Fruit fly (Drosophila melanogaster) whole organism, embryonic: ENCODE data around the gene SamDC.

Experiments used
- Ada2b ChIP-seq: fragments of 200-800 bp; sonication (Bioruptor generic); IDR thresholded peaks from 2 replicates; pipeline ENCODE4 v1.3.6; 2022; ENCODE audit warnings: missing biosample characterization, missing genetic modification characterization
- BtbVII ChIP-seq: fragments of 200-800 bp; sonication (Bioruptor generic); optimal IDR thresholded peaks from 3 replicates; lab custom pipeline; 2017; ENCODE audit warnings: missing biosample characterization, mild to moderate bottlenecking, missing genetic modification characterization
- CG10209 ChIP-seq: fragments of 200-800 bp; sonication (Bioruptor generic); optimal IDR thresholded peaks from 3 replicates; lab custom pipeline; 2017; ENCODE audit warnings: missing biosample characterization, mild to moderate bottlenecking, missing genetic modification characterization, missing genetic modification reagents
- CG10979 ChIP-seq: fragments of 200-800 bp; sonication (Bioruptor generic); optimal IDR thresholded peaks from 2 replicates; lab custom pipeline; 2018; ENCODE audit warnings: missing biosample characterization, mild to moderate bottlenecking, missing genetic modification characterization, moderate library complexity
- CG12299 ChIP-seq: fragments of 200-800 bp; sonication (Bioruptor generic); optimal IDR thresholded peaks from 2 replicates; lab custom pipeline; 2018; ENCODE audit warnings: missing biosample characterization, mild to moderate bottlenecking, missing genetic modification characterization
- CG13296 ChIP-seq: fragments of 200-800 bp; sonication (Bioruptor generic); optimal IDR thresholded peaks from 3 replicates; lab custom pipeline; 2018; ENCODE audit warnings: missing biosample characterization, mild to moderate bottlenecking, missing genetic modification characterization
- CG14441 ChIP-seq: fragments of 200-800 bp; sonication (Bioruptor generic); IDR thresholded peaks from 2 replicates; pipeline ENCODE4 v1.3.6; 2022; ENCODE audit warnings: missing biosample characterization, missing genetic modification characterization
- CG15269 ChIP-seq: fragments of 200-800 bp; sonication (Bioruptor generic); optimal IDR thresholded peaks from 2 replicates; lab custom pipeline; 2018; ENCODE audit warnings: missing biosample characterization, mild to moderate bottlenecking, missing genetic modification characterization, moderate library complexity
- CG17328 ChIP-seq: fragments of 200-800 bp; sonication (Bioruptor generic); IDR thresholded peaks from 2 replicates; pipeline ENCODE4 v1.3.6; 2022; ENCODE audit warnings: missing biosample characterization, missing genetic modification characterization
- CG17612 ChIP-seq: fragments of 200-800 bp; sonication (Bioruptor generic); IDR thresholded peaks from 2 replicates; pipeline ENCODE4 v1.3.6; 2022; ENCODE audit warnings: missing biosample characterization, missing genetic modification characterization
- CG18764 ChIP-seq: fragments of 200-800 bp; sonication (Bioruptor generic); optimal IDR thresholded peaks from 3 replicates; lab custom pipeline; 2016; ENCODE audit warnings: missing biosample characterization, missing genetic modification characterization
- CG2202 ChIP-seq: fragments of 200-800 bp; sonication (Bioruptor generic); optimal IDR thresholded peaks from 2 replicates; lab custom pipeline; 2018; ENCODE audit warnings: missing biosample characterization, mild to moderate bottlenecking, missing genetic modification characterization
- CG2889 ChIP-seq: fragments of 200-800 bp; sonication (Bioruptor generic); IDR thresholded peaks from 3 replicates; pipeline ENCODE4 v1.3.6; 2022; ENCODE audit warnings: missing biosample characterization, missing genetic modification characterization
- CG3065 ChIP-seq: fragments of 200-800 bp; sonication (Bioruptor generic); optimal IDR thresholded peaks from 2 replicates; lab custom pipeline; 2016; ENCODE audit warnings: missing biosample characterization, missing genetic modification characterization
- CG3281 ChIP-seq: fragments of 200-800 bp; sonication (Bioruptor generic); optimal IDR thresholded peaks from 3 replicates; lab custom pipeline; 2017; ENCODE audit warnings: missing biosample characterization, mild to moderate bottlenecking, missing genetic modification characterization
- CG43689 ChIP-seq: fragments of 200-800 bp; sonication (Bioruptor generic); IDR thresholded peaks from 2 replicates; pipeline ENCODE4 v1.3.6; 2022; ENCODE audit warnings: missing biosample characterization, missing genetic modification characterization
- CG4617 ChIP-seq: fragments of 200-800 bp; sonication (Bioruptor generic); optimal IDR thresholded peaks from 3 replicates; lab custom pipeline; 2016; ENCODE audit warnings: missing biosample characterization, missing genetic modification characterization, borderline replicate concordance
- CG7745 ChIP-seq: fragments of 200-800 bp; sonication (Bioruptor generic); optimal IDR thresholded peaks from 2 replicates; lab custom pipeline; 2018; ENCODE audit warnings: missing biosample characterization, mild to moderate bottlenecking, missing genetic modification characterization, moderate library complexity
- CG9609 ChIP-seq: fragments of 200-800 bp; sonication (Bioruptor generic); optimal IDR thresholded peaks from 3 replicates; lab custom pipeline; 2016; ENCODE audit warnings: missing biosample characterization, missing genetic modification characterization
- CG9817 ChIP-seq: fragments of 200-800 bp; sonication (Bioruptor generic); optimal IDR thresholded peaks from 2 replicates; lab custom pipeline; 2018; ENCODE audit warnings: missing biosample characterization, mild to moderate bottlenecking, missing genetic modification characterization, moderate library complexity
- D19B ChIP-seq: fragments of 200-800 bp; sonication (Bioruptor generic); optimal IDR thresholded peaks from 2 replicates; lab custom pipeline; 2017; ENCODE audit warnings: missing biosample characterization, mild to moderate bottlenecking, missing genetic modification characterization
- Dp ChIP-seq: fragments of 200-800 bp; sonication (Bioruptor generic); optimal IDR thresholded peaks from 2 replicates; lab custom pipeline; 2018; ENCODE audit warnings: missing biosample characterization, mild to moderate bottlenecking, missing genetic modification characterization, moderate library complexity
- Gug ChIP-seq: fragments of 200-800 bp; sonication (Bioruptor generic); IDR thresholded peaks from 4 replicates; pipeline ENCODE4 v1.3.6; 2022; ENCODE audit warnings: missing biosample characterization, missing genetic modification characterization
- HLH4C ChIP-seq: fragments of 200-800 bp; sonication (Bioruptor generic); IDR thresholded peaks from 3 replicates; pipeline ENCODE4 v1.3.6; 2022; ENCODE audit warnings: missing biosample characterization, missing genetic modification characterization; ENCODE audit not compliant: partially characterized antibody
- HmgD ChIP-seq: fragments of 200-800 bp; sonication (Bioruptor generic); optimal IDR thresholded peaks from 3 replicates; lab custom pipeline; 2016; ENCODE audit warnings: missing biosample characterization, missing genetic modification characterization
- Poxn ChIP-seq: fragments of 200-800 bp; sonication (Bioruptor generic); IDR thresholded peaks from 2 replicates; pipeline ENCODE4 v1.3.6; 2022; ENCODE audit warnings: missing biosample characterization, missing genetic modification characterization
- Rx ChIP-seq: fragments of 200-800 bp; sonication (Bioruptor generic); IDR thresholded peaks from 2 replicates; pipeline ENCODE4 v1.3.6; 2022; ENCODE audit warnings: missing biosample characterization, missing genetic modification characterization
- Six4 ChIP-seq: fragments of 200-800 bp; sonication (Bioruptor generic); optimal IDR thresholded peaks from 2 replicates; lab custom pipeline; 2016; ENCODE audit warnings: missing biosample characterization, missing genetic modification characterization
- Sry-δ ChIP-seq: fragments of 200-800 bp; sonication (Bioruptor generic); optimal IDR thresholded peaks from 2 replicates; lab custom pipeline; 2016; ENCODE audit warnings: missing biosample characterization, missing genetic modification characterization
- Trl ChIP-seq, 3 experiments: fragments of >200 bp in 2 of 3; fragments of 200-800 bp in 1 of 3; sonication (Bioruptor generic) in 1 of 3; optimal IDR thresholded peaks; 2 replicates in 1 of 3; 3 replicates in 2 of 3; lab custom pipeline; 2016 to 2017; ENCODE audit warnings: missing biosample characterization in 1 of 3, missing genetic modification characterization in 1 of 3
- YL-1 ChIP-seq: fragments of 200-800 bp; sonication (Bioruptor generic); optimal IDR thresholded peaks from 3 replicates; lab custom pipeline; 2017; ENCODE audit warnings: missing biosample characterization, mild to moderate bottlenecking, missing genetic modification characterization
- cas ChIP-seq: fragments of 200-800 bp; sonication (Bioruptor generic); IDR thresholded peaks from 2 replicates; pipeline ENCODE4 v1.3.6; 2022; ENCODE audit warnings: missing biosample characterization, missing genetic modification characterization
- chm ChIP-seq: fragments of 200-800 bp; sonication (Bioruptor generic); IDR thresholded peaks from 2 replicates; pipeline ENCODE4 v1.3.6; 2022; ENCODE audit warnings: missing biosample characterization, missing genetic modification characterization
- ems ChIP-seq: fragments of 200-800 bp; sonication (Bioruptor generic); optimal IDR thresholded peaks from 3 replicates; lab custom pipeline; 2016; ENCODE audit warnings: missing biosample characterization, missing genetic modification characterization
- eve ChIP-seq, 2 experiments: fragments of >200 bp; optimal IDR thresholded peaks; 2 replicates each; lab custom pipeline; 2017; ENCODE audit warnings: missing biosample characterization in 2 of 2, missing genetic modification characterization in 2 of 2
- fu2 ChIP-seq: fragments of 200-800 bp; sonication (Bioruptor generic); optimal IDR thresholded peaks from 2 replicates; lab custom pipeline; 2016; ENCODE audit warnings: missing biosample characterization, missing genetic modification characterization
- gcm2 ChIP-seq: fragments of 200-800 bp; sonication (Bioruptor generic); optimal IDR thresholded peaks from 2 replicates; lab custom pipeline; 2016; ENCODE audit warnings: missing biosample characterization, missing genetic modification characterization
- grau ChIP-seq: fragments of 200-800 bp; optimal IDR thresholded peaks from 3 replicates; lab custom pipeline; 2019; ENCODE audit warnings: missing biosample characterization, mild to moderate bottlenecking, missing genetic modification characterization, moderate library complexity
- hth ChIP-seq: fragments of >200 bp; optimal IDR thresholded peaks from 2 replicates; lab custom pipeline; 2017; ENCODE audit warnings: inconsistent platforms
- ind ChIP-seq: fragments of 200-800 bp; sonication (Bioruptor generic); optimal IDR thresholded peaks from 3 replicates; lab custom pipeline; 2016; ENCODE audit warnings: missing biosample characterization, missing genetic modification characterization
- lmd ChIP-seq: fragments of 200-800 bp; sonication (Bioruptor generic); IDR thresholded peaks from 2 replicates; pipeline ENCODE4 v1.3.6; 2022; ENCODE audit warnings: missing biosample characterization, missing genetic modification characterization
- maf-S ChIP-seq: fragments of 200-800 bp; sonication (Bioruptor generic); optimal IDR thresholded peaks from 2 replicates; lab custom pipeline; 2016; ENCODE audit warnings: missing biosample characterization, missing genetic modification characterization
- mam ChIP-seq: fragments of 200-800 bp; sonication (Bioruptor generic); optimal IDR thresholded peaks from 3 replicates; lab custom pipeline; 2016; ENCODE audit warnings: missing biosample characterization, missing genetic modification characterization
- p53 ChIP-seq: fragments of 200-800 bp; sonication (Bioruptor generic); optimal IDR thresholded peaks from 2 replicates; lab custom pipeline; 2016; ENCODE audit warnings: missing biosample characterization, missing genetic modification characterization
- repo ChIP-seq: fragments of 200-800 bp; sonication (Bioruptor generic); optimal IDR thresholded peaks from 2 replicates; lab custom pipeline; 2016; ENCODE audit warnings: missing biosample characterization, missing genetic modification characterization
- sens ChIP-seq: fragments of 200-800 bp; sonication (Bioruptor generic); peaks from one replicate; lab custom pipeline; 2016; ENCODE audit warnings: missing biosample characterization, missing genetic modification characterization
- seq ChIP-seq: fragments of 200-800 bp; sonication (Bioruptor generic); IDR thresholded peaks from 2 replicates; pipeline ENCODE4 v1.3.6; 2022; ENCODE audit warnings: missing biosample characterization, missing genetic modification characterization
- sim ChIP-seq: fragments of 200-800 bp; sonication (Bioruptor generic); IDR thresholded peaks from 2 replicates; pipeline ENCODE4 v1.3.6; 2022; ENCODE audit warnings: missing biosample characterization, missing genetic modification characterization
- tgo ChIP-seq: fragments of 200-800 bp; sonication (Bioruptor generic); IDR thresholded peaks from 3 replicates; pipeline ENCODE4 v1.3.6; 2022; ENCODE audit warnings: missing biosample characterization, missing genetic modification characterization
- unpg ChIP-seq: fragments of 200-800 bp; sonication (Bioruptor generic); optimal IDR thresholded peaks from 3 replicates; lab custom pipeline; 2018; ENCODE audit warnings: missing biosample characterization, mild to moderate bottlenecking, missing genetic modification characterization, moderate library complexity
- vvl ChIP-seq: fragments of 200-800 bp; sonication (Bioruptor generic); IDR thresholded peaks from 2 replicates; pipeline ENCODE4 v1.3.6; 2022; ENCODE audit warnings: missing biosample characterization, missing genetic modification characterization

Gene SamDC

DNA sequence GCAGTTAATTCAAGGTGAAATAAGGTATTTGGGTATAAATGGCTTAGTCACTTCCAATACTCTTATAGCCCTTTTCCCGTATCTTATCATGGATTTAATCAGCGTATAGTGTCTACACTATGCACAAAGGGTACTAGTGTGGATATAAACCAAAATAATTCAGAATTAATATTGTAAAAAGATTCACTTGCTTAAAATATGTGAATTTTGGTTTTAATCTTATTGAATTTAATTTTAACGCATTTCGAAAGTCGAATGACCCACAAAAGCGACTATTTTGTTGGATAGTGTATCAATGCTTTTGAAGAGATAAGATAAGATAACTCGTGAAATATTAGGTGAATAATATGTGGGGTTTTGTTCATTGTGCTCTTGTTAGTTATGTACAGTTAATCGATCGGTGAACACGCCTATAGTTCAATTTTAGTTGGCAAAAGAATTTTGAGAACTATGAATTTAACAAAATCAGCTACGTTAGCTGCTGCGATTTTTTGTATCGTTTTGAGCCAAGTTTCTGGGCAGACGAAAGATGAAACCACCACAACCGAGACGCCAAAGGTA lies 42.7 kb downstream of the SamDC start, which contains the start of gene CG5096 (continued):
- TF ChIP-seq tgo (GFP tag; lab: Robert Waterston, UW) (peak; percentile 90), ems (peak; percentile 81), Rx (no peak), ind (GFP tag; lab: Kevin White, UChicago) (peak; percentile 85), CG43689 (GFP tag; lab: Robert Waterston, UW) (no peak), CG14441 (peak; percentile 92), p53 (GFP tag; lab: Kevin White, UChicago) (no peak), Ada2b (GFP tag; lab: Robert Waterston, UW) (peak; percentile 89), CG9817 (tag; lab: Kevin White, UChicago) (peak; percentile 85), CG10979 (tag; lab: Kevin White, UChicago) (peak; percentile 80), YL-1 (GFP tag; lab: Kevin White, UChicago) (peak; percentile 35), HmgD (GFP tag; lab: Kevin White, UChicago) (no peak), CG3281 (peak; percentile 92), Sry-δ (peak; percentile 38), D19B (GFP tag; lab: Kevin White, UChicago) (peak; percentile 81), chm (GFP tag; lab: Robert Waterston, UW) (peak; percentile 83), Dp (GFP tag; lab: Kevin White, UChicago) (no peak), fu2 (GFP tag; lab: Kevin White, UChicago) (peak; percentile 68), Gug (no peak), CG2889 (GFP tag; lab: Robert Waterston, UW) (peak; percentile 93), seq (peak; percentile 89), sens (GFP tag; lab: Kevin White, UChicago) (peak; percentile 92), mam (GFP tag; lab: Kevin White, UChicago) (peak; percentile 86), BtbVII (GFP tag; lab: Kevin White, UChicago) (peak; percentile 90), CG18764 (GFP tag; lab: Kevin White, UChicago) (peak; percentile 68), CG17328 (GFP tag; lab: Robert Waterston, UW) (peak; percentile 83), grau (tag; lab: Kevin White, UChicago) (peak; percentile 93), sim (peak; percentile 70; the same call in 1 of the 2 replicates), CG9609 (peak; percentile 53), Poxn (peak; percentile 52; the same call in 1 of the 2 replicates), vvl (GFP tag; lab: Robert Waterston, UW) (peak; percentile 94), hth (no peak), lmd (peak; percentile 86), CG3065 (peak; percentile 32), CG17612 (GFP tag; lab: Robert Waterston, UW) (peak; percentile 74), CG2202 (tag; lab: Kevin White, UChicago) (peak; percentile 47), CG4617 (GFP tag; lab: Kevin White, UChicago) (peak; percentile 45), gcm2 (GFP tag; lab: Kevin White, UChicago) (peak; percentile 23), HLH4C (GFP tag; lab: Robert Waterston, UW) (no peak), repo (GFP tag; lab: Kevin White, UChicago) (peak; percentile 39), CG7745 (tag; lab: Kevin White, UChicago) (no peak), maf-S (peak; percentile 67), CG15269 (tag; lab: Kevin White, UChicago) (peak; percentile 95), eve (GFP tag; optimal IDR thresholded peaks at IDR 0.05; lab: Kevin White, UChicago) (peak in 1 of 2 experiments; percentile 78), cas (GFP tag; lab: Robert Waterston, UW) (peak; percentile 76; the same call in 1 of the 2 replicates), CG13296 (peak; percentile 94), CG12299 (tag; lab: Kevin White, UChicago) (peak; percentile 90), CG10209 (peak; percentile 88), unpg (GFP tag; lab: Kevin White, UChicago) (peak; percentile 92), Trl (optimal IDR thresholded peaks at IDR 0.05; lab: Kevin White, UChicago) (no peak), Trl (GFP tag; optimal IDR thresholded peaks at IDR 0.05; lab: Kevin White, UChicago) (peak; percentile 74), Six4 (GFP tag; lab: Kevin White, UChicago) (peak; percentile 68)
